Fruit fly (Drosophila melanogaster) whole organism, embryonic: ENCODE data around the gene GluProRS.

Experiments
- Antp ChIP-seq: fragments of 200-800 bp; sonication (Bioruptor generic); optimal IDR thresholded peaks from 3 replicates; lab custom pipeline; 2016; ENCODE audit warnings: missing biosample characterization, missing genetic modification characterization
- B-H1 ChIP-seq: fragments of 200-800 bp; sonication (Bioruptor generic); IDR thresholded peaks from 3 replicates; pipeline ENCODE4 v1.3.6; 2022; ENCODE audit warnings: missing biosample characterization, missing genetic modification characterization
- Bgb ChIP-seq: fragments of 200-800 bp; sonication (Bioruptor generic); IDR thresholded peaks from 2 replicates; pipeline ENCODE4 v1.3.6; 2022; ENCODE audit warnings: missing biosample characterization, missing genetic modification characterization; ENCODE audit not compliant: partially characterized antibody
- CG10274 ChIP-seq: fragments of 200-800 bp; sonication (Bioruptor generic); optimal IDR thresholded peaks from 3 replicates; lab custom pipeline; 2017; ENCODE audit warnings: missing biosample characterization, mild to moderate bottlenecking, missing genetic modification characterization
- CG11504 ChIP-seq: fragments of 200-800 bp; sonication (Bioruptor generic); optimal IDR thresholded peaks from 3 replicates; lab custom pipeline; 2019; ENCODE audit warnings: missing biosample characterization, mild to moderate bottlenecking, missing genetic modification characterization, moderate library complexity
- CG12155 ChIP-seq: fragments of 200-800 bp; sonication (Bioruptor generic); optimal IDR thresholded peaks from 3 replicates; lab custom pipeline; 2016; ENCODE audit warnings: missing biosample characterization, missing genetic modification characterization
- CG1233 ChIP-seq: fragments of 200-800 bp; sonication (Bioruptor generic); optimal IDR thresholded peaks from 4 replicates; lab custom pipeline; 2018; ENCODE audit warnings: missing biosample characterization, mild to moderate bottlenecking, missing genetic modification characterization
- CG12659 ChIP-seq: fragments of 200-800 bp; sonication (Bioruptor generic); optimal IDR thresholded peaks from 3 replicates; lab custom pipeline; 2017; ENCODE audit warnings: mild to moderate bottlenecking, missing biosample characterization, missing genetic modification reagents, missing genetic modification characterization
- CG13287 ChIP-seq: fragments of 200-800 bp; sonication (Bioruptor generic); IDR thresholded peaks from 2 replicates; pipeline ENCODE4 v1.3.6; 2022; ENCODE audit warnings: missing biosample characterization, missing genetic modification characterization; ENCODE audit not compliant: partially characterized antibody
- CG13894 ChIP-seq: fragments of 200-800 bp; sonication (Bioruptor generic); optimal IDR thresholded peaks from 3 replicates; lab custom pipeline; 2018; ENCODE audit warnings: missing biosample characterization, mild to moderate bottlenecking, missing genetic modification characterization, moderate library complexity
- CG15514 ChIP-seq: fragments of 200-800 bp; sonication (Bioruptor generic); optimal IDR thresholded peaks from 3 replicates; lab custom pipeline; 2017; ENCODE audit warnings: missing biosample characterization, missing genetic modification characterization, mild to moderate bottlenecking, moderate library complexity, missing genetic modification reagents
- CG3281 ChIP-seq: fragments of 200-800 bp; sonication (Bioruptor generic); optimal IDR thresholded peaks from 3 replicates; lab custom pipeline; 2017; ENCODE audit warnings: missing biosample characterization, mild to moderate bottlenecking, missing genetic modification characterization
- CG4424 ChIP-seq: fragments of 200-800 bp; sonication (Bioruptor generic); optimal IDR thresholded peaks from 3 replicates; lab custom pipeline; 2016; ENCODE audit warnings: missing biosample characterization, missing genetic modification characterization
- CG4617 ChIP-seq: fragments of 200-800 bp; sonication (Bioruptor generic); optimal IDR thresholded peaks from 3 replicates; lab custom pipeline; 2016; ENCODE audit warnings: missing biosample characterization, missing genetic modification characterization, borderline replicate concordance
- CG4854 ChIP-seq: fragments of 200-800 bp; sonication (Bioruptor generic); optimal IDR thresholded peaks from 2 replicates; lab custom pipeline; 2016; ENCODE audit warnings: missing biosample characterization, missing genetic modification characterization, inconsistent platforms
- CG8290 ChIP-seq, 3 experiments: fragments of 200-800 bp; sonication (Bioruptor generic); optimal IDR thresholded peaks; 2 replicates each; lab custom pipeline; 2016 to 2019; ENCODE audit warnings: missing biosample characterization in 3 of 3, missing genetic modification characterization in 3 of 3, mild to moderate bottlenecking in 2 of 3, moderate library complexity in 1 of 3
- CG8924 ChIP-seq: fragments of 200-800 bp; optimal IDR thresholded peaks from 3 replicates; lab custom pipeline; 2019; ENCODE audit warnings: missing biosample characterization, mild to moderate bottlenecking, missing genetic modification characterization, moderate library complexity
- CG9727 ChIP-seq: fragments of 200-800 bp; sonication (Bioruptor generic); optimal IDR thresholded peaks from 3 replicates; lab custom pipeline; 2017; ENCODE audit warnings: missing biosample characterization, mild to moderate bottlenecking, missing genetic modification characterization
- CoRest ChIP-seq: fragments of 200-800 bp; sonication (Bioruptor generic); optimal IDR thresholded peaks from 3 replicates; lab custom pipeline; 2018; ENCODE audit warnings: missing biosample characterization, mild to moderate bottlenecking, missing genetic modification characterization, moderate library complexity
- D19A ChIP-seq: fragments of 200-800 bp; optimal IDR thresholded peaks from 3 replicates; lab custom pipeline; 2019; ENCODE audit warnings: missing biosample characterization, mild to moderate bottlenecking, missing genetic modification characterization, moderate library complexity
- Deaf1 ChIP-seq: fragments of 200-800 bp; optimal IDR thresholded peaks from 3 replicates; lab custom pipeline; 2019; ENCODE audit warnings: missing biosample characterization, mild to moderate bottlenecking, missing genetic modification characterization, moderate library complexity
- Dp ChIP-seq: fragments of 200-800 bp; sonication (Bioruptor generic); optimal IDR thresholded peaks from 2 replicates; lab custom pipeline; 2018; ENCODE audit warnings: missing biosample characterization, mild to moderate bottlenecking, missing genetic modification characterization, moderate library complexity
- Dref ChIP-seq: fragments of 200-800 bp; sonication (Bioruptor generic); IDR thresholded peaks from 2 replicates; pipeline ENCODE4 v1.3.6; 2022; ENCODE audit warnings: missing biosample characterization, missing genetic modification characterization
- Kr ChIP-seq: fragments of 200-800 bp; sonication (Bioruptor generic); optimal IDR thresholded peaks from 2 replicates; lab custom pipeline; 2017; ENCODE audit warnings: missing biosample characterization, mild to moderate bottlenecking, missing genetic modification characterization
- Lim3 ChIP-seq: fragments of 200-800 bp; sonication (Bioruptor generic); IDR thresholded peaks from 2 replicates; pipeline ENCODE4 v1.3.6; 2022; ENCODE audit warnings: missing biosample characterization, missing genetic modification characterization
- Myb ChIP-seq: fragments of 200-800 bp; sonication (Bioruptor generic); optimal IDR thresholded peaks from 2 replicates; lab custom pipeline; 2016; ENCODE audit warnings: missing biosample characterization, missing genetic modification characterization
- Neu2 ChIP-seq: fragments of 200-800 bp; sonication (Bioruptor generic); optimal IDR thresholded peaks from 3 replicates; lab custom pipeline; 2016; ENCODE audit warnings: missing biosample characterization, missing genetic modification characterization, borderline replicate concordance
- NfI ChIP-seq: fragments of 200-800 bp; sonication (Bioruptor generic); optimal IDR thresholded peaks from 3 replicates; lab custom pipeline; 2018; ENCODE audit warnings: missing biosample characterization, mild to moderate bottlenecking, missing genetic modification characterization, moderate library complexity
- Ravus ChIP-seq: fragments of 200-800 bp; sonication (Bioruptor generic); IDR thresholded peaks from 2 replicates; pipeline ENCODE4 v1.3.6; 2022; ENCODE audit warnings: missing biosample characterization, missing genetic modification characterization
- Scr ChIP-seq: fragments of 200-800 bp; sonication (Bioruptor generic); IDR thresholded peaks from 2 replicates; pipeline ENCODE4 v1.3.6; 2022; ENCODE audit warnings: missing biosample characterization, missing genetic modification characterization; ENCODE audit not compliant: partially characterized antibody
- abd-A ChIP-seq: fragments of 200-800 bp; sonication (Bioruptor generic); optimal IDR thresholded peaks from 3 replicates; lab custom pipeline; 2019; ENCODE audit warnings: missing biosample characterization, mild to moderate bottlenecking, missing genetic modification characterization, moderate library complexity
- ac ChIP-seq: fragments of 200-800 bp; sonication (Bioruptor generic); optimal IDR thresholded peaks from 3 replicates; lab custom pipeline; 2017; ENCODE audit warnings: missing biosample characterization, mild to moderate bottlenecking, missing genetic modification characterization
- al ChIP-seq: fragments of 200-800 bp; sonication (Bioruptor generic); IDR thresholded peaks from 2 replicates; pipeline ENCODE4 v1.3.6; 2022; ENCODE audit warnings: missing biosample characterization, missing genetic modification characterization
- aop ChIP-seq: fragments of 200-800 bp; sonication (Bioruptor generic); IDR thresholded peaks from 2 replicates; pipeline ENCODE4 v1.3.6; 2022; ENCODE audit warnings: missing biosample characterization, missing genetic modification characterization
- ap ChIP-seq: fragments of 200-800 bp; sonication (Bioruptor generic); IDR thresholded peaks from 2 replicates; pipeline ENCODE4 v1.3.6; 2022; ENCODE audit warnings: missing biosample characterization, missing genetic modification characterization
- bbx ChIP-seq: fragments of 200-800 bp; sonication (Bioruptor generic); IDR thresholded peaks from 2 replicates; pipeline ENCODE4 v1.3.6; 2022; ENCODE audit warnings: missing biosample characterization, missing genetic modification characterization; ENCODE audit not compliant: partially characterized antibody
- br ChIP-seq: fragments of >200 bp; optimal IDR thresholded peaks from 2 replicates; lab custom pipeline; 2017
- chinmo ChIP-seq: fragments of 200-800 bp; sonication (Bioruptor generic); IDR thresholded peaks from 4 replicates; pipeline ENCODE4 v1.3.6; 2022; ENCODE audit warnings: missing biosample characterization, missing genetic modification characterization; ENCODE audit not compliant: partially characterized antibody
- dpn ChIP-seq, 2 experiments: fragments of 200-800 bp; sonication (Bioruptor generic); optimal IDR thresholded peaks; 3 replicates each; lab custom pipeline; 2016; ENCODE audit warnings: missing biosample characterization in 2 of 2, missing genetic modification characterization in 2 of 2
- fd3F ChIP-seq: fragments of 200-800 bp; sonication (Bioruptor generic); optimal IDR thresholded peaks from 2 replicates; lab custom pipeline; 2018; ENCODE audit warnings: missing biosample characterization, mild to moderate bottlenecking, missing genetic modification characterization, moderate library complexity
- nau ChIP-seq: fragments of 200-800 bp; sonication (Bioruptor generic); optimal IDR thresholded peaks from 3 replicates; lab custom pipeline; 2017; ENCODE audit warnings: missing biosample characterization, mild to moderate bottlenecking, missing genetic modification characterization, missing genetic modification reagents
- nmo ChIP-seq: fragments of 200-800 bp; sonication (Bioruptor generic); optimal IDR thresholded peaks from 2 replicates; lab custom pipeline; 2018; ENCODE audit warnings: missing biosample characterization, mild to moderate bottlenecking, missing genetic modification characterization, moderate library complexity
- pzg ChIP-seq: fragments of 200-800 bp; sonication (Bioruptor generic); optimal IDR thresholded peaks from 3 replicates; lab custom pipeline; 2018; ENCODE audit warnings: missing biosample characterization, mild to moderate bottlenecking, missing genetic modification characterization, moderate library complexity
- ranshi ChIP-seq: fragments of 200-800 bp; sonication (Bioruptor generic); IDR thresholded peaks from 2 replicates; pipeline ENCODE4 v1.3.6; 2022; ENCODE audit warnings: missing biosample characterization, missing genetic modification characterization
- salm ChIP-seq: fragments of 200-800 bp; sonication (Bioruptor generic); optimal IDR thresholded peaks from 2 replicates; lab custom pipeline; 2018; ENCODE audit warnings: missing biosample characterization, mild to moderate bottlenecking, missing genetic modification characterization
- stc ChIP-seq: fragments of 200-800 bp; sonication (Bioruptor generic); IDR thresholded peaks from 2 replicates; pipeline ENCODE4 v1.3.6; 2022; ENCODE audit warnings: missing biosample characterization, missing genetic modification characterization
- stwl ChIP-seq: fragments of 200-800 bp; sonication (Bioruptor generic); optimal IDR thresholded peaks from 3 replicates; lab custom pipeline; 2018; ENCODE audit warnings: missing biosample characterization, mild to moderate bottlenecking, missing genetic modification characterization, moderate library complexity
- trh ChIP-seq: fragments of 200-800 bp; sonication (Bioruptor generic); optimal IDR thresholded peaks from 2 replicates; lab custom pipeline; 2016; ENCODE audit warnings: missing biosample characterization, missing genetic modification characterization
- vvl ChIP-seq: fragments of 200-800 bp; sonication (Bioruptor generic); IDR thresholded peaks from 2 replicates; pipeline ENCODE4 v1.3.6; 2022; ENCODE audit warnings: missing biosample characterization, missing genetic modification characterization
- wek ChIP-seq: fragments of 200-800 bp; sonication (Bioruptor generic); optimal IDR thresholded peaks from 3 replicates; lab custom pipeline; 2018; ENCODE audit warnings: missing biosample characterization, mild to moderate bottlenecking, missing genetic modification characterization, moderate library complexity

The GluProRS gene

dm6 chr3R:23927429-23927828 lies 30.8 kb downstream of the GluProRS start, which contains the start of gene CG13601 (continued):
- TF ChIP-seq CG12659 (peak; percentile 50), CG4854 (GFP tag; lab: Kevin White, UChicago) (peak; percentile 19), stc (GFP tag; lab: Robert Waterston, UW) (no peak), CG8924 (peak; percentile 53), chinmo (GFP tag; lab: Robert Waterston, UW) (peak; percentile 84; the same call in 1 of the 4 replicates), abd-A (tag; lab: Kevin White, UChicago) (no peak), NfI (GFP tag; lab: Kevin White, UChicago) (peak; percentile 36), nau (GFP tag; lab: Kevin White, UChicago) (no peak), vvl (GFP tag; lab: Robert Waterston, UW) (peak; percentile 37; the same call in 1 of the 2 replicates), trh (GFP tag; lab: Kevin White, UChicago) (no peak), CG12155 (GFP tag; lab: Kevin White, UChicago) (peak; percentile 25), fd3F (GFP tag; lab: Kevin White, UChicago) (no peak), Ravus (GFP tag; lab: Robert Waterston, UW) (no peak), CG4617 (GFP tag; lab: Kevin White, UChicago) (peak; percentile 52), salm (tag; lab: Kevin White, UChicago) (no peak), CG8290 (GFP tag; optimal IDR thresholded peaks at IDR 0.05; lab: Kevin White, UChicago) (no peak), CG8290 (tag; optimal IDR thresholded peaks at IDR 0.05; lab: Kevin White, UChicago) (peak in 1 of 2 experiments; percentile 44), Deaf1 (no peak), al (0 out of 2 replicates have a peak, but pooled peaks have one; percentile 37), CG1233 (GFP tag; lab: Kevin White, UChicago) (no peak), CG4424 (GFP tag; lab: Kevin White, UChicago) (no peak), nmo (GFP tag; lab: Kevin White, UChicago) (peak; percentile 33), ap (no peak), CG10274 (GFP tag; lab: Kevin White, UChicago) (no peak), D19A (tag; lab: Kevin White, UChicago) (peak; percentile 48), dpn (GFP tag; optimal IDR thresholded peaks at IDR 0.05; lab: Kevin White, UChicago) (peak in 1 of 2 experiments; percentile 35), B-H1 (no peak), aop (no peak), ranshi (no peak)
- TF ChIP-seq, all 482 proteins: peak for 149

- TF ChIP-seq pzg (peak; percentile 62), stwl (tag; lab: Kevin White, UChicago) (peak; percentile 6), CoRest (tag; lab: Kevin White, UChicago) (peak; percentile 23), CG3281 (GFP tag; lab: Kevin White, UChicago) (no peak), Antp (GFP tag; lab: Kevin White, UChicago) (no peak), ac (GFP tag; lab: Kevin White, UChicago) (no peak), Scr (GFP tag; lab: Robert Waterston, UW) (peak; percentile 27; the same call in 1 of the 2 replicates), CG13894 (tag; lab: Kevin White, UChicago) (no peak), bbx (GFP tag; lab: Robert Waterston, UW) (peak; percentile 37; the same call in 1 of the 2 replicates), Bgb (GFP tag; lab: Robert Waterston, UW) (peak; percentile 44; the same call in 1 of the 2 replicates), CG9727 (GFP tag; lab: Kevin White, UChicago) (no peak), CG13287 (GFP tag; lab: Robert Waterston, UW) (peak; percentile 72), CG15514 (GFP tag; lab: Kevin White, UChicago) (peak; percentile 25), Dref (peak; percentile 71), Lim3 (no peak), Myb (GFP tag; lab: Kevin White, UChicago) (peak; percentile 96), Neu2 (no peak), CG11504 (no peak), wek (GFP tag; lab: Kevin White, UChicago) (peak; percentile 95), br (lab: Kevin White, UChicago) (no peak), Dp (peak; percentile 76), Kr (GFP tag; lab: Kevin White, UChicago) (no peak)
Measured at dm6 chr3R:23924200-23924599, 34.0 kb downstream of the GluProRS start, which contains the start of gene Ndc1. Gene Ndc1 (plus strand): TSS chr3R:23924399.
